Fruit fly (Drosophila melanogaster) whole organism, prepupa: Measurements from ENCODE around the gene crm.

Experiments
- Blimp-1 ChIP-seq: fragments of 200-800 bp; sonication (Bioruptor generic); optimal IDR thresholded peaks from 3 replicates; lab custom pipeline; 2017; ENCODE audit warnings: missing biosample characterization, missing genetic modification characterization, mild to moderate bottlenecking, moderate library complexity, missing genetic modification reagents
- CG11762 ChIP-seq: fragments of 200-800 bp; sonication (Bioruptor generic); optimal IDR thresholded peaks from 3 replicates; lab custom pipeline; 2016; ENCODE audit warnings: missing biosample characterization, missing genetic modification characterization; ENCODE audit not compliant: insufficient read depth
- CG6792 ChIP-seq: fragments of 200-800 bp; sonication (Bioruptor generic); optimal IDR thresholded peaks from 3 replicates; lab custom pipeline; 2016; ENCODE audit warnings: missing biosample characterization, missing genetic modification characterization
- Gug ChIP-seq: fragments of 200-800 bp; sonication (Bioruptor generic); IDR thresholded peaks from 2 replicates; pipeline ENCODE4 v1.3.6; 2022; ENCODE audit warnings: missing biosample characterization, missing genetic modification characterization
- Hr39 ChIP-seq: fragments of 200-800 bp; sonication (Bioruptor generic); optimal IDR thresholded peaks from 2 replicates; lab custom pipeline; 2016; ENCODE audit warnings: missing biosample characterization, missing genetic modification characterization
- Lpt ChIP-seq: fragments of 200-800 bp; sonication (Bioruptor generic); optimal IDR thresholded peaks from 3 replicates; lab custom pipeline; 2016; ENCODE audit warnings: missing biosample characterization, missing genetic modification characterization
- OdsH ChIP-seq: fragments of 200-800 bp; sonication (Bioruptor generic); optimal IDR thresholded peaks from 3 replicates; lab custom pipeline; 2016; ENCODE audit warnings: missing biosample characterization, missing genetic modification characterization
- Sox102F ChIP-seq: fragments of 200-800 bp; sonication (Bioruptor generic); optimal IDR thresholded peaks from 2 replicates; lab custom pipeline; 2016; ENCODE audit warnings: missing biosample characterization, mild to moderate bottlenecking, missing genetic modification characterization
- cyc ChIP-seq: fragments of 200-800 bp; sonication (Bioruptor generic); optimal IDR thresholded peaks from 3 replicates; lab custom pipeline; 2016; ENCODE audit warnings: missing biosample characterization, missing genetic modification characterization
- fd85E ChIP-seq: fragments of 200-800 bp; sonication (Bioruptor generic); optimal IDR thresholded peaks from 3 replicates; lab custom pipeline; 2016; ENCODE audit warnings: missing biosample characterization, missing genetic modification characterization
- pdm3 ChIP-seq: fragments of 200-800 bp; sonication (Bioruptor generic); optimal IDR thresholded peaks from 3 replicates; lab custom pipeline; 2016; ENCODE audit warnings: missing biosample characterization, missing genetic modification characterization
- ss ChIP-seq, 2 experiments: fragments of 200-800 bp; sonication (Bioruptor generic); optimal IDR thresholded peaks; 2 replicates in 1 of 2; 3 replicates in 1 of 2; lab custom pipeline; 2017 to 2018; ENCODE audit warnings: mild to moderate bottlenecking in 2 of 2, missing biosample characterization in 2 of 2, missing genetic modification characterization in 2 of 2, moderate library complexity in 1 of 2

DNA sequence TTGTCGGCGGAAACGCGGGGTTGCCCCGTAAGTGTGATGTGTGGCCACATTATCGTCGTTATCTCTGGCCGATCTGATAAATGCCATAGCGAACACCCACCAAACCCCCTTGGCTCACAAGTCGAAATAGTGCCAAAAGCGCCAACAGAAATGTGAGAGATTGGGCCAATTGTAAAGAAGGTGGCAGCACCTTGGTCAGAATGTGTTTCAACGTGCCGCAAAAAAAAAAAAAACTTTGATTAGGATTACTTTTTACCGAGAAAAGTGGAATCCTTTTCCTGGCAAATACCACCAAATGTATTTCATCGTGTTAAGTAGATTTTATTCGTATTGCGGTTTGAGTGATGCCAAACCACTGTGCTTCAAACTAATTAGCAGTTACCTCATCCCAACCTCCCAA is 4.4 kb upstream of the crm start:
- TF ChIP-seq Lpt (GFP tag; lab: Kevin White, UChicago), result no peak
- no peak for TF ChIP-seq Blimp-1 (GFP tag; lab: Kevin White, UChicago)
- peak; percentile 24 for TF ChIP-seq Sox102F (GFP tag; lab: Kevin White, UChicago)
- peak; percentile 61 for TF ChIP-seq Hr39 (GFP tag; lab: Kevin White, UChicago)
- peak; percentile 46 for TF ChIP-seq pdm3
- no peak for TF ChIP-seq fd85E (GFP tag; lab: Kevin White, UChicago)
- peak; percentile 26 for TF ChIP-seq cyc (GFP tag; lab: Kevin White, UChicago)
- TF ChIP-seq ss (GFP tag; optimal IDR thresholded peaks at IDR 0.05; lab: Kevin White, UChicago), result no peak
- TF ChIP-seq OdsH (GFP tag; lab: Kevin White, UChicago), result peak; percentile 37
- peak; percentile 42 for TF ChIP-seq Gug (GFP tag; lab: Robert Waterston, UW)
- TF ChIP-seq CG11762 (GFP tag; lab: Kevin White, UChicago), result no peak
- TF ChIP-seq CG6792 (GFP tag; lab: Kevin White, UChicago), result peak; percentile 6
